Worm (Caenorhabditis elegans) whole organism, mixed stage, embryonic: Measurements from ENCODE around the gene F53C11.5.

Experiments used
- elt-1 ChIP-seq: sonication (generic microtip); optimal IDR thresholded peaks from 2 replicates; lab custom pipeline; 2017; ENCODE audit warnings: missing genetic modification characterization, mild to moderate bottlenecking, missing compliant biosample characterization, antibody characterized with exemption, moderate library complexity, borderline replicate concordance; ENCODE audit not compliant: insufficient read depth
- nhr-237 ChIP-seq: fragments of 150-350 bp; optimal IDR thresholded peaks from 2 replicates; lab custom pipeline; 2014; ENCODE audit warnings: missing biosample characterization, missing genetic modification characterization
- snpc-4 ChIP-seq: fragments of 150-350 bp; optimal IDR thresholded peaks from 2 replicates; lab custom pipeline; 2014; ENCODE audit warnings: missing biosample characterization, missing genetic modification characterization
- unc-62 ChIP-seq: fragments of 150-350 bp; optimal IDR thresholded peaks from 2 replicates; lab custom pipeline; 2014; ENCODE audit warnings: missing biosample characterization, missing genetic modification reagents, missing genetic modification characterization
- ztf-11 ChIP-seq: fragments of 150-350 bp; optimal IDR thresholded peaks from 2 replicates; lab custom pipeline; 2014; ENCODE audit warnings: missing biosample characterization, missing genetic modification characterization

- TF ChIP-seq ztf-11 (tag; lab: Kevin White, UChicago) (no peak), nhr-237 (no peak), unc-62 (GFP tag; lab: Kevin White, UChicago) (no peak), snpc-4 (tag; lab: Kevin White, UChicago) (no peak), elt-1 (tag; lab: Kevin White, UChicago) (no peak)
These were observed 23.6 kb upstream of the F53C11.5 start for ce11 chrV:13763723-13764122.
